Worm (Caenorhabditis elegans) whole organism, early embryonic: ENCODE data around the gene K01F9.2.

Experiments used
- B0310.2 ChIP-seq: sonication (generic microtip); optimal IDR thresholded peaks from 2 replicates; lab custom pipeline; 2016; ENCODE audit warnings: mild to moderate bottlenecking, missing genetic modification characterization, missing compliant biosample characterization
- F13C5.2 ChIP-seq: sonication (generic microtip); optimal IDR thresholded peaks from 2 replicates; lab custom pipeline; 2017; ENCODE audit warnings: mild to moderate bottlenecking, missing genetic modification characterization, inconsistent platforms, missing compliant biosample characterization
- aly-1 ChIP-seq: sonication (generic microtip); optimal IDR thresholded peaks from 2 replicates; lab custom pipeline; 2016; ENCODE audit warnings: missing genetic modification characterization, missing compliant biosample characterization
- ama-1 ChIP-seq: fragments of 150-350 bp; optimal IDR thresholded peaks from 2 replicates; lab custom pipeline; 2014
- ceh-36 ChIP-seq: sonication (generic microtip); optimal IDR thresholded peaks from 2 replicates; lab custom pipeline; 2016; ENCODE audit warnings: missing genetic modification characterization, inconsistent platforms, missing compliant biosample characterization
- flt-1 ChIP-seq: fragments of 200-800 bp; sonication (Bioruptor generic); IDR thresholded peaks from 2 replicates; pipeline ENCODE4 v1.3.6; 2022; ENCODE audit warnings: missing genetic modification characterization, missing compliant biosample characterization
- hmg-4 ChIP-seq: fragments of 200-800 bp; sonication (Bioruptor generic); optimal IDR thresholded peaks from 2 replicates; lab custom pipeline; 2018; ENCODE audit warnings: mild to moderate bottlenecking, missing genetic modification characterization, missing compliant biosample characterization
- hnd-1 ChIP-seq: sonication (generic microtip); optimal IDR thresholded peaks from 2 replicates; lab custom pipeline; 2016; ENCODE audit warnings: missing genetic modification characterization, missing compliant biosample characterization
- pes-1 ChIP-seq: fragments of 200-800 bp; sonication (Bioruptor generic); IDR thresholded peaks from 2 replicates; pipeline ENCODE4 v1.3.6; 2022; ENCODE audit warnings: missing genetic modification reagents, missing genetic modification characterization, missing compliant biosample characterization
- scrt-1 ChIP-seq: fragments of 200-800 bp; sonication (Bioruptor generic); IDR thresholded peaks from 2 replicates; pipeline ENCODE4 v1.3.6; 2022; ENCODE audit warnings: missing genetic modification characterization, missing compliant biosample characterization
- tbx-37 ChIP-seq: fragments of 200-800 bp; sonication (Bioruptor generic); conservative IDR thresholded peaks from 2 replicates; pipeline ENCODE4 v1.3.6; 2022; ENCODE audit warnings: missing genetic modification reagents, missing genetic modification characterization, missing compliant biosample characterization

ce11 chrIII:8888956-8889355 is 12.0 kb upstream of the K01F9.2 start, which contains the start of gene ZK637.14:
- TF ChIP-seq pes-1 (no peak), B0310.2 (tag; lab: Kevin White, UChicago) (no peak), hnd-1 (tag; lab: Kevin White, UChicago) (no peak), ama-1 (lab: Kevin White, UChicago) (no peak), aly-1 (tag; lab: Kevin White, UChicago) (no peak), tbx-37 (GFP tag; lab: Robert Waterston, UW) (no peak), scrt-1 (GFP tag; lab: Robert Waterston, UW) (no peak), F13C5.2 (peak; percentile 39), hmg-4 (GFP tag; lab: Kevin White, UChicago) (no peak), flt-1 (GFP tag; lab: Robert Waterston, UW) (no peak), ceh-36 (no peak)
